Fruit fly (Drosophila melanogaster): ENCODE data around the gene CG32485.
A peak's percentile ranks its signal among the peaks of the same experiment; 100 is the strongest.

The CG32485 gene

DNA sequence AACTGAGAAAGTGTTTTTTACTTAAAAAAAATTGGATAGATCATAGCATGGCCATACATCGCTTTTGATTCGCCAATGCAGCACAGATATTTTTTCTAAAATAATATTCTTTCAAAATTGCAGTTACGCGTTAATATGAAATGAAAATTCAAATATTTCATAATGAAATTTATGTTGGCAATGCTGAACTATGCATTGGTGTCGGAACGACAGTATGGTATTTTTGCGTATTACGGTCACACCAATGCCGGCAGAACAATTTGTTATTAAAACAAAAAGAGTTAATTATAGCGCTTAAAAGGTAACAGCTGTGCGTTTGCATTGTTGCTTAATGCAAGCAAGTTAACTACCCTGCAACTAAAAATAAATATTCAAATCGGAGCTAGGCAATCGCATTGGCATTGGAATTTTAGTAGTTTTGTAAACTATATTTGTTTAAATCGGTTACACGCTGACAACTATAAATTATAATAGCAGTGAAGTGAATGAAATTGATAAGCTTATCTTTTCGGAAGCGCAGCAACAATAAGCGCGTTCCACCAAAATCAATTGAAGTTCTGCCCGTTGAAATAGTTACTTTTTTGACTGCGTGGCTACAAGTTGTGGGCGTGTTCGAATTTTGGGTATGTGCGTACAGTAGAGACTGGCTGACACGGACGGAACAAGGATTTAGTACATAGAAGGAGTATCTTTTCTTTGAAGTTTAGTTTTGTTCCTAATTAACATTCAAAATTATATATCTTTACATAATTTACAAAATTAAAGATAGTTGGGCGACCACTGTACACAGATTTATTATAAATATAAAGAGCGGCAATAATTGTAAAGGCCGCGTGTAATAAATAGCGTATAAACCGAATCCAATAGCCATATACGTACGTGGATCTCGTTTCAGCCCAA, 7.7 kb upstream of the CG32485 start, which contains the start of gene Prx4 (continued):
- TF ChIP-seq CG7987 (GFP tag; optimal IDR thresholded peaks at IDR 0.05) = no peak
- TF ChIP-seq ci (GFP tag; IDR thresholded peaks at IDR 0.05) = peak; percentile 89
- peak; percentile 54; the same call in 1 of the 2 replicates for TF ChIP-seq CG4730 (GFP tag; IDR thresholded peaks at IDR 0.05)
- TF ChIP-seq CG14441 (GFP tag; IDR thresholded peaks at IDR 0.05) = peak; percentile 78
- peak; percentile 50 for TF ChIP-seq sd (tag; optimal IDR thresholded peaks at IDR 0.05)
- TF ChIP-seq bowl (GFP tag; IDR thresholded peaks at IDR 0.05) = peak; percentile 37; the same call in 1 of the 2 replicates
- peak; percentile 73 for TF ChIP-seq lilli (GFP tag; optimal IDR thresholded peaks at IDR 0.05)
- TF ChIP-seq nerfin-1 (tag; optimal IDR thresholded peaks at IDR 0.05) = peak; percentile 34
- peak; percentile 62 for TF ChIP-seq CG32772 (GFP tag; IDR thresholded peaks at IDR 0.05)
- TF ChIP-seq CG3065 (GFP tag; optimal IDR thresholded peaks at IDR 0.05) = no peak
- TF ChIP-seq maf-S (GFP tag; optimal IDR thresholded peaks at IDR 0.05) = no peak
- peak; percentile 73 for TF ChIP-seq seq (GFP tag; IDR thresholded peaks at IDR 0.05)
- TF ChIP-seq Aef1 (GFP tag; IDR thresholded peaks at IDR 0.05) = peak; percentile 76
- TF ChIP-seq CG1603 (tag; optimal IDR thresholded peaks at IDR 0.05) = peak; percentile 60
- TF ChIP-seq Myb (GFP tag; optimal IDR thresholded peaks at IDR 0.05) = no peak
- peak; percentile 44 for TF ChIP-seq Hsf (GFP tag; optimal IDR thresholded peaks at IDR 0.05)
- TF ChIP-seq jigr1 (GFP tag; IDR thresholded peaks at IDR 0.05) = 0 out of 3 replicates have a peak, but pooled peaks have one; percentile 22
- TF ChIP-seq gcm (GFP tag; optimal IDR thresholded peaks at IDR 0.05) = peak; percentile 50
- TF ChIP-seq trem (tag; optimal IDR thresholded peaks at IDR 0.05) = peak; percentile 23
- TF ChIP-seq MTF-1 (GFP tag; optimal IDR thresholded peaks at IDR 0.05; ENCODE audit: borderline replicate concordance) = peak; percentile 43
- peak; percentile 76 for TF ChIP-seq CG11247 (GFP tag; IDR thresholded peaks at IDR 0.05)
- peak; percentile 52; the same call in 1 of the 2 replicates for TF ChIP-seq CkIIα-i1 (GFP tag; IDR thresholded peaks at IDR 0.05)
- no peak for TF ChIP-seq h (optimal IDR thresholded peaks at IDR 0.05)
- no peak for TF ChIP-seq CHES-1-like (GFP tag; optimal IDR thresholded peaks at IDR 0.05)
- TF ChIP-seq ken (GFP tag; IDR thresholded peaks at IDR 0.05) = peak; percentile 87; the same call in 2 of the 3 replicates
- TF ChIP-seq CG4404 (GFP tag; IDR thresholded peaks at IDR 0.05) = 0 out of 2 replicates have a peak, but pooled peaks have one; percentile 36
- TF ChIP-seq mirr (GFP tag; optimal IDR thresholded peaks at IDR 0.05) = no peak
- no peak for TF ChIP-seq CG11398 (GFP tag; optimal IDR thresholded peaks at IDR 0.05)
- no peak for TF ChIP-seq Dfd (GFP tag; optimal IDR thresholded peaks at IDR 0.05)
- no peak for TF ChIP-seq ato (GFP tag; IDR thresholded peaks at IDR 0.05; ENCODE audit: partially characterized antibody)
- TF ChIP-seq CG13287 (GFP tag; IDR thresholded peaks at IDR 0.05; ENCODE audit: partially characterized antibody) = no peak; the same call in 1 of the 2 replicates
- TF ChIP-seq CG10209 (GFP tag; optimal IDR thresholded peaks at IDR 0.05) = peak; percentile 71
- no peak for TF ChIP-seq CG30020 (tag; optimal IDR thresholded peaks at IDR 0.05)
- TF ChIP-seq org-1 (GFP tag; optimal IDR thresholded peaks at IDR 0.05) = peak; percentile 64
- TF ChIP-seq Nf-YC (tag; optimal IDR thresholded peaks at IDR 0.05) = no peak
- peak; percentile 31 for TF ChIP-seq CG4820 (GFP tag; optimal IDR thresholded peaks at IDR 0.05)
- 0 out of 3 replicates have a peak, but pooled peaks have one; percentile 63 for TF ChIP-seq C15 (GFP tag; IDR thresholded peaks at IDR 0.05)
- TF ChIP-seq gsb-n (tag; optimal IDR thresholded peaks at IDR 0.05) = peak; percentile 72
- peak; percentile 69 for TF ChIP-seq CG10979 (tag; optimal IDR thresholded peaks at IDR 0.05)
- TF ChIP-seq Stat92E (GFP tag; optimal IDR thresholded peaks at IDR 0.05) = no peak
- TF ChIP-seq prd (optimal IDR thresholded peaks at IDR 0.05) = no peak
- peak; percentile 79 for TF ChIP-seq prd (GFP tag; IDR thresholded peaks at IDR 0.05)
- peak; percentile 19 for TF ChIP-seq kah (GFP tag; optimal IDR thresholded peaks at IDR 0.05)
- TF ChIP-seq pnt (GFP tag; optimal IDR thresholded peaks at IDR 0.05) = peak; percentile 42
- TF ChIP-seq caup (GFP tag; optimal IDR thresholded peaks at IDR 0.05; ENCODE audit: severe bottlenecking) = peak; percentile 74
- TF ChIP-seq CG2678 (tag; optimal IDR thresholded peaks at IDR 0.05) = peak; percentile 82
- no peak for TF ChIP-seq Sry-β (GFP tag; optimal IDR thresholded peaks at IDR 0.05)
- TF ChIP-seq CG31388 (GFP tag; optimal IDR thresholded peaks at IDR 0.05) = no peak
- peak; percentile 26 for TF ChIP-seq jumu (GFP tag; optimal IDR thresholded peaks at IDR 0.05)

Data from whole organism, embryonic.